Comparison of ENCODE assay signal across 2 worm cellular contexts in genomic region chrX:3184649-3185048, ce11.
TF ChIP-seq lines count a peak whose summit lies in the region.

No protein-coding gene starts in this region.

TF ChIP-seq in whole organism, late embryonic, 69 proteins besides CTCF, POLR2A, EP300 and RAD21:
- TF ChIP-seq eyg-1 (tag; optimal IDR thresholded peaks at IDR 0.05; lab: Kevin White, UChicago) (no peak), fax-1 (tag; optimal IDR thresholded peaks at IDR 0.05; lab: Kevin White, UChicago) (no peak), npax-4 (tag; optimal IDR thresholded peaks at IDR 0.05; lab: Kevin White, UChicago) (no peak), ceh-14 (tag; optimal IDR thresholded peaks at IDR 0.05; lab: Kevin White, UChicago) (no peak), fkh-10 (GFP tag; optimal IDR thresholded peaks at IDR 0.05; lab: Kevin White, UChicago) (no peak), hlh-8 (tag; optimal IDR thresholded peaks at IDR 0.05; lab: Kevin White, UChicago) (no peak), unc-42 (tag; optimal IDR thresholded peaks at IDR 0.05; lab: Kevin White, UChicago) (peak; percentile 63), hlh-6 (tag; optimal IDR thresholded peaks at IDR 0.05; lab: Kevin White, UChicago) (no peak)

TF ChIP-seq in whole organism, mixed stage, embryonic, 35 proteins besides CTCF, POLR2A, EP300 and RAD21:
- TF ChIP-seq ces-1 (GFP tag; optimal IDR thresholded peaks at IDR 0.05; lab: Kevin White, UChicago) (peak; percentile 54), ceh-39 (tag; optimal IDR thresholded peaks at IDR 0.05; lab: Kevin White, UChicago) (no peak)
TF ChIP-seq in whole organism, mixed stage, embryonic: peak in this region for 1.
